Fruit fly (Drosophila melanogaster) whole organism, embryonic: ENCODE results near the gene CG14881.

Experiments used
- Aef1 ChIP-seq: fragments of 200-800 bp; sonication (Bioruptor generic); IDR thresholded peaks from 3 replicates; pipeline ENCODE4 v1.3.6; 2022; ENCODE audit warnings: missing biosample characterization, missing genetic modification characterization
- Atf-2 ChIP-seq: fragments of 200-800 bp; sonication (Bioruptor generic); optimal IDR thresholded peaks from 2 replicates; lab custom pipeline; 2016; ENCODE audit warnings: missing biosample characterization, missing genetic modification characterization
- CG11085 ChIP-seq: fragments of 200-800 bp; sonication (Bioruptor generic); IDR thresholded peaks from 2 replicates; pipeline ENCODE4 v1.3.6; 2022; ENCODE audit warnings: missing biosample characterization, missing genetic modification characterization
- CG13123 ChIP-seq: fragments of 200-800 bp; sonication (Bioruptor generic); optimal IDR thresholded peaks from 2 replicates; lab custom pipeline; 2016; ENCODE audit warnings: missing biosample characterization, missing genetic modification characterization
- CG14441 ChIP-seq: fragments of 200-800 bp; sonication (Bioruptor generic); IDR thresholded peaks from 2 replicates; pipeline ENCODE4 v1.3.6; 2022; ENCODE audit warnings: missing biosample characterization, missing genetic modification characterization
- CG14860 ChIP-seq: fragments of 200-800 bp; sonication (Bioruptor generic); IDR thresholded peaks from 3 replicates; pipeline ENCODE4 v1.3.6; 2022; ENCODE audit warnings: missing biosample characterization, missing genetic modification characterization; ENCODE audit not compliant: partially characterized antibody
- CG17186 ChIP-seq: fragments of 200-800 bp; sonication (Bioruptor generic); optimal IDR thresholded peaks from 3 replicates; lab custom pipeline; 2017; ENCODE audit warnings: missing biosample characterization, missing genetic modification reagents, missing genetic modification characterization
- CG17385 ChIP-seq: fragments of 200-800 bp; sonication (Bioruptor generic); optimal IDR thresholded peaks from 3 replicates; lab custom pipeline; 2018; ENCODE audit warnings: missing biosample characterization, mild to moderate bottlenecking, missing genetic modification characterization
- CG17829 ChIP-seq: fragments of 200-800 bp; optimal IDR thresholded peaks from 2 replicates; lab custom pipeline; 2019; ENCODE audit warnings: missing biosample characterization, mild to moderate bottlenecking, missing genetic modification characterization, moderate library complexity
- CG18599 ChIP-seq: fragments of 200-800 bp; sonication (Bioruptor generic); optimal IDR thresholded peaks from 3 replicates; lab custom pipeline; 2017; ENCODE audit warnings: missing biosample characterization, missing genetic modification characterization, mild to moderate bottlenecking, moderate library complexity, missing genetic modification reagents
- CG2120 ChIP-seq: fragments of 200-800 bp; sonication (Bioruptor generic); optimal IDR thresholded peaks from 3 replicates; lab custom pipeline; 2016; ENCODE audit warnings: missing biosample characterization, missing genetic modification characterization
- CG33213 ChIP-seq: fragments of 200-800 bp; sonication (Bioruptor generic); optimal IDR thresholded peaks from 3 replicates; lab custom pipeline; 2016; ENCODE audit warnings: missing biosample characterization, missing genetic modification characterization
- CG34422 ChIP-seq: fragments of 200-800 bp; sonication (Bioruptor generic); IDR thresholded peaks from 3 replicates; pipeline ENCODE4 v1.3.6; 2022; ENCODE audit warnings: missing biosample characterization, missing genetic modification characterization
- CG4424 ChIP-seq: fragments of 200-800 bp; sonication (Bioruptor generic); optimal IDR thresholded peaks from 3 replicates; lab custom pipeline; 2016; ENCODE audit warnings: missing biosample characterization, missing genetic modification characterization
- CG6254 ChIP-seq: fragments of 200-800 bp; sonication (Bioruptor generic); optimal IDR thresholded peaks from 3 replicates; lab custom pipeline; 2017; ENCODE audit warnings: mild to moderate bottlenecking, missing biosample characterization, missing genetic modification reagents, missing genetic modification characterization
- CG7839 ChIP-seq: fragments of 200-800 bp; sonication (Bioruptor generic); optimal IDR thresholded peaks from 3 replicates; lab custom pipeline; 2018; ENCODE audit warnings: missing biosample characterization, mild to moderate bottlenecking, missing genetic modification characterization, moderate library complexity
- CG8290 ChIP-seq, 3 experiments: fragments of 200-800 bp; sonication (Bioruptor generic); optimal IDR thresholded peaks; 2 replicates each; lab custom pipeline; 2016 to 2019; ENCODE audit warnings: missing biosample characterization in 3 of 3, missing genetic modification characterization in 3 of 3, mild to moderate bottlenecking in 2 of 3, moderate library complexity in 1 of 3
- CG8924 ChIP-seq: fragments of 200-800 bp; optimal IDR thresholded peaks from 3 replicates; lab custom pipeline; 2019; ENCODE audit warnings: missing biosample characterization, mild to moderate bottlenecking, missing genetic modification characterization, moderate library complexity
- CG9437 ChIP-seq: fragments of 200-800 bp; sonication (Bioruptor generic); optimal IDR thresholded peaks from 2 replicates; lab custom pipeline; 2018; ENCODE audit warnings: missing biosample characterization, mild to moderate bottlenecking, missing genetic modification characterization
- CG9609 ChIP-seq: fragments of 200-800 bp; sonication (Bioruptor generic); optimal IDR thresholded peaks from 3 replicates; lab custom pipeline; 2016; ENCODE audit warnings: missing biosample characterization, missing genetic modification characterization
- CTCF ChIP-seq: fragments of 200-800 bp; sonication (Bioruptor generic); optimal IDR thresholded peaks from 2 replicates; lab custom pipeline; 2017; ENCODE audit warnings: missing biosample characterization, mild to moderate bottlenecking, missing genetic modification characterization, moderate library complexity
- D19B ChIP-seq: fragments of 200-800 bp; sonication (Bioruptor generic); optimal IDR thresholded peaks from 2 replicates; lab custom pipeline; 2017; ENCODE audit warnings: missing biosample characterization, mild to moderate bottlenecking, missing genetic modification characterization
- Dip2 ChIP-seq: fragments of 200-800 bp; sonication (Bioruptor generic); IDR thresholded peaks from 2 replicates; pipeline ENCODE4 v1.3.6; 2022; ENCODE audit warnings: missing biosample characterization, missing genetic modification characterization
- HLHmδ ChIP-seq: fragments of 200-800 bp; sonication (Bioruptor generic); optimal IDR thresholded peaks from 2 replicates; lab custom pipeline; 2018; ENCODE audit warnings: missing biosample characterization, mild to moderate bottlenecking, missing genetic modification characterization, moderate library complexity
- Hr3 ChIP-seq: fragments of 200-800 bp; sonication (Bioruptor generic); optimal IDR thresholded peaks from 3 replicates; lab custom pipeline; 2016; ENCODE audit warnings: missing biosample characterization, missing genetic modification characterization
- Hr51 ChIP-seq, 2 experiments: fragments of 200-800 bp; sonication (Bioruptor generic); optimal IDR thresholded peaks; 2 replicates in 1 of 2; 3 replicates in 1 of 2; lab custom pipeline; 2016 to 2018; ENCODE audit warnings: missing biosample characterization in 2 of 2, missing genetic modification characterization in 2 of 2, mild to moderate bottlenecking in 1 of 2, moderate library complexity in 1 of 2
- Mes4 ChIP-seq: fragments of 200-800 bp; sonication (Bioruptor generic); optimal IDR thresholded peaks from 2 replicates; lab custom pipeline; 2016; ENCODE audit warnings: missing biosample characterization, missing genetic modification characterization
- NC2α ChIP-seq: fragments of 200-800 bp; sonication (Bioruptor generic); optimal IDR thresholded peaks from 2 replicates; lab custom pipeline; 2016; ENCODE audit warnings: missing biosample characterization, missing genetic modification characterization
- Nf-YB ChIP-seq: fragments of 200-800 bp; sonication (Bioruptor generic); optimal IDR thresholded peaks from 3 replicates; lab custom pipeline; 2019; ENCODE audit warnings: missing biosample characterization, mild to moderate bottlenecking, missing genetic modification characterization, moderate library complexity
- Oli ChIP-seq: fragments of 200-800 bp; sonication (Bioruptor generic); optimal IDR thresholded peaks from 2 replicates; lab custom pipeline; 2018; ENCODE audit warnings: missing biosample characterization, mild to moderate bottlenecking, missing genetic modification characterization, moderate library complexity
- Ptx1 ChIP-seq: fragments of 200-800 bp; sonication (Bioruptor generic); IDR thresholded peaks from 2 replicates; pipeline ENCODE4 v1.3.6; 2022; ENCODE audit warnings: missing biosample characterization, missing genetic modification characterization
- ac ChIP-seq: fragments of 200-800 bp; sonication (Bioruptor generic); optimal IDR thresholded peaks from 3 replicates; lab custom pipeline; 2017; ENCODE audit warnings: missing biosample characterization, mild to moderate bottlenecking, missing genetic modification characterization
- chif ChIP-seq, 2 experiments: fragments of 200-800 bp; sonication (Bioruptor generic); optimal IDR thresholded peaks; 3 replicates each; lab custom pipeline; 2016; ENCODE audit warnings: missing biosample characterization in 2 of 2, missing genetic modification characterization in 2 of 2
- dysf ChIP-seq: fragments of 200-800 bp; sonication (Bioruptor generic); IDR thresholded peaks from 3 replicates; pipeline ENCODE4 v1.3.6; 2022; ENCODE audit warnings: missing biosample characterization, missing genetic modification characterization
- eyg ChIP-seq: fragments of 200-800 bp; sonication (Bioruptor generic); optimal IDR thresholded peaks from 3 replicates; lab custom pipeline; 2016; ENCODE audit warnings: missing biosample characterization, missing genetic modification characterization
- gem ChIP-seq: fragments of 200-800 bp; sonication (Bioruptor generic); optimal IDR thresholded peaks from 2 replicates; lab custom pipeline; 2019; ENCODE audit warnings: missing biosample characterization, mild to moderate bottlenecking, missing genetic modification characterization, moderate library complexity
- hb ChIP-seq: fragments of 200-800 bp; sonication (Bioruptor generic); IDR thresholded peaks from 3 replicates; pipeline ENCODE4 v1.3.6; 2022; ENCODE audit warnings: missing biosample characterization, missing genetic modification characterization; ENCODE audit not compliant: partially characterized antibody
- lola ChIP-seq, 3 experiments: fragments of >200 bp in 2 of 3; fragments of 200-800 bp in 1 of 3; sonication (Bioruptor generic) in 1 of 3; optimal IDR thresholded peaks; 2 replicates each; lab custom pipeline; 2017 to 2019; ENCODE audit warnings: missing biosample characterization in 3 of 3, missing genetic modification characterization in 3 of 3, mild to moderate bottlenecking in 1 of 3, moderate library complexity in 1 of 3
- otp ChIP-seq: fragments of 200-800 bp; sonication (Bioruptor generic); IDR thresholded peaks from 3 replicates; pipeline ENCODE4, ENCODE4 v1.3.6; 2022; ENCODE audit warnings: missing biosample characterization, missing genetic modification characterization
- p53 ChIP-seq: fragments of 200-800 bp; sonication (Bioruptor generic); optimal IDR thresholded peaks from 2 replicates; lab custom pipeline; 2016; ENCODE audit warnings: missing biosample characterization, missing genetic modification characterization
- scrt ChIP-seq: fragments of 200-800 bp; sonication (Bioruptor generic); optimal IDR thresholded peaks from 2 replicates; lab custom pipeline; 2018; ENCODE audit warnings: missing biosample characterization, mild to moderate bottlenecking, missing genetic modification characterization, moderate library complexity
- sens-2 ChIP-seq: fragments of 200-800 bp; sonication (Bioruptor generic); IDR thresholded peaks from 2 replicates; pipeline ENCODE4 v1.3.6; 2022; ENCODE audit warnings: missing biosample characterization, missing genetic modification characterization
- seq ChIP-seq: fragments of 200-800 bp; sonication (Bioruptor generic); IDR thresholded peaks from 2 replicates; pipeline ENCODE4 v1.3.6; 2022; ENCODE audit warnings: missing biosample characterization, missing genetic modification characterization
- sob ChIP-seq: fragments of 200-800 bp; sonication (Bioruptor generic); IDR thresholded peaks from 2 replicates; pipeline ENCODE4 v1.3.6; 2022; ENCODE audit warnings: missing biosample characterization, missing genetic modification characterization
- sr ChIP-seq: fragments of 200-800 bp; sonication (Bioruptor generic); IDR thresholded peaks from 3 replicates; pipeline ENCODE4 v1.3.6; 2022; ENCODE audit warnings: missing biosample characterization, missing genetic modification characterization
- toy ChIP-seq: fragments of 200-800 bp; sonication (Bioruptor generic); IDR thresholded peaks from 2 replicates; pipeline ENCODE4 v1.3.6; 2022; ENCODE audit warnings: missing biosample characterization, missing genetic modification characterization
- tx ChIP-seq: fragments of 200-800 bp; sonication (Bioruptor generic); optimal IDR thresholded peaks from 2 replicates; lab custom pipeline; 2016; ENCODE audit warnings: missing biosample characterization, missing genetic modification characterization
- vfl ChIP-seq: fragments of 200-800 bp; sonication (Bioruptor generic); optimal IDR thresholded peaks from 2 replicates; lab custom pipeline; 2016; ENCODE audit warnings: missing biosample characterization, missing genetic modification characterization
- yki ChIP-seq: fragments of >200 bp; optimal IDR thresholded peaks from 3 replicates; lab custom pipeline; 2018
- zen ChIP-seq: fragments of 200-800 bp; sonication (Bioruptor generic); optimal IDR thresholded peaks from 3 replicates; lab custom pipeline; 2018; ENCODE audit warnings: missing biosample characterization, mild to moderate bottlenecking, missing genetic modification characterization, moderate library complexity
- zfh1 ChIP-seq: fragments of 200-800 bp; sonication (Bioruptor generic); IDR thresholded peaks from 3 replicates; pipeline ENCODE4 v1.3.6; 2022; ENCODE audit warnings: missing biosample characterization, missing genetic modification characterization

The CG14881 gene

DNA sequence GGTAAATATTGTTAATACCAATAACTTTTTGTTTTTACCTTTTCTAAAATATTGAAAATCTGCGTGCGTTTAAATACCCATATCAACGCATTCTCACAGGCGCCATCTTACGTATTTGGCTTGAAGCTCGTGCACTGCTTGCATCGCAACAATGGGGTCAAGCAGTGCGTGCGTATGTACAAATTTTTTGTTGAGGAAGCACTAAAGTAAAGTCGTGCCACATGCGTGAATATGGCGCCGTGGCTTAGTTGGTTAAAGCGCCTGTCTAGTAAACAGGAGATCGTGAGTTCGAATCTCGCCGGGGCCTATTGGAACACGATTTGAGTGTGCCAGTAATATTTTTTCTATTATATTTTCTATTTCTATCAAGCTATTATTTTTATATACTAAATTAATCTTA lies 3.0 kb upstream of the CG14881 start (continued):
- TF ChIP-seq Nf-YB (GFP tag; lab: Kevin White, UChicago) (peak; percentile 9), CG8290 (GFP tag; optimal IDR thresholded peaks at IDR 0.05; lab: Kevin White, UChicago) (peak; percentile 52), CG8290 (tag; optimal IDR thresholded peaks at IDR 0.05; lab: Kevin White, UChicago) (peak in 1 of 2 experiments; percentile 89), zfh1 (GFP tag; lab: Robert Waterston, UW) (peak; percentile 63; the same call in 2 of the 3 replicates), CG17829 (peak; percentile 72), Oli (tag; lab: Kevin White, UChicago) (no peak), NC2α (GFP tag; lab: Kevin White, UChicago) (peak; percentile 51), CG4424 (GFP tag; lab: Kevin White, UChicago) (peak; percentile 35), chif (GFP tag; optimal IDR thresholded peaks at IDR 0.05; lab: Kevin White, UChicago) (peak in 1 of 2 experiments; percentile 68), p53 (GFP tag; lab: Kevin White, UChicago) (peak; percentile 15), CG9437 (GFP tag; lab: Kevin White, UChicago) (no peak), sob (peak; percentile 48; the same call in 1 of the 2 replicates), CG11085 (GFP tag; lab: Robert Waterston, UW) (no peak), toy (GFP tag; lab: Robert Waterston, UW) (no peak), yki (lab: Kevin White, UChicago) (no peak), seq (GFP tag; lab: Robert Waterston, UW) (no peak), CG13123 (no peak), sens-2 (GFP tag; lab: Robert Waterston, UW) (no peak), Dip2 (GFP tag; lab: Robert Waterston, UW) (no peak), dysf (GFP tag; lab: Robert Waterston, UW) (peak; percentile 18; the same call in 1 of the 3 replicates), CG18599 (GFP tag; lab: Kevin White, UChicago) (no peak), ac (GFP tag; lab: Kevin White, UChicago) (no peak), CG9609 (no peak), CG34422 (peak; percentile 32; the same call in 1 of the 3 replicates), scrt (GFP tag; lab: Kevin White, UChicago) (no peak), Hr51 (GFP tag; optimal IDR thresholded peaks at IDR 0.05; lab: Kevin White, UChicago) (peak in 1 of 2 experiments; percentile 30), Atf-2 (GFP tag; lab: Kevin White, UChicago) (peak; percentile 6), otp (0 out of 3 replicates have a peak, but pooled peaks have one; percentile 28), CG17186 (GFP tag; lab: Kevin White, UChicago) (no peak), CG2120 (GFP tag; lab: Kevin White, UChicago) (peak; percentile 20), CG14441 (GFP tag; lab: Robert Waterston, UW) (no peak), sr (no peak), CG17385 (no peak), CG33213 (GFP tag; lab: Kevin White, UChicago) (peak; percentile 62), HLHmδ (GFP tag; lab: Kevin White, UChicago) (no peak), CG14860 (GFP tag; lab: Robert Waterston, UW) (peak; percentile 52; the same call in 1 of the 3 replicates), lola (GFP tag; optimal IDR thresholded peaks at IDR 0.05; lab: Kevin White, UChicago) (no peak), eyg (no peak), hb (GFP tag; lab: Robert Waterston, UW) (no peak), Ptx1 (GFP tag; lab: Robert Waterston, UW) (peak; percentile 39; the same call in 1 of the 2 replicates), vfl (no peak), D19B (GFP tag; lab: Kevin White, UChicago) (no peak), Hr3 (GFP tag; lab: Kevin White, UChicago) (peak; percentile 61), Aef1 (GFP tag; lab: Robert Waterston, UW) (peak; percentile 24; the same call in 1 of the 3 replicates), CTCF (GFP tag; lab: Kevin White, UChicago) (peak; percentile 98), CG6254 (no peak), tx (peak; percentile 29), gem (tag; lab: Kevin White, UChicago) (peak; percentile 10), Mes4 (GFP tag; lab: Kevin White, UChicago) (peak; percentile 19), CG8924 (tag; lab: Kevin White, UChicago) (peak; percentile 2), CG7839 (tag; lab: Kevin White, UChicago) (peak; percentile 44), zen (tag; lab: Kevin White, UChicago) (peak; percentile 26)
